Fruit fly (Drosophila melanogaster): ENCODE measurements around the gene Grip75.
A peak's percentile ranks its signal among the peaks of the same experiment; 100 is the strongest.

Grip75 gene

dm6 chr2L:10476879-10477278 lies 6.2 kb upstream of the Grip75 start, which contains the start of gene RluA-2:
RluA-2 (plus strand) TSS chr2L:10477073.
- no peak for TF ChIP-seq noc (tag; optimal IDR thresholded peaks at IDR 0.05)

- TF ChIP-seq noc (tag; optimal IDR thresholded peaks at IDR 0.05): no peak
These were observed 3.2 kb upstream of the Grip75 start for dm6 chr2L:10479859-10480258.

DNA sequence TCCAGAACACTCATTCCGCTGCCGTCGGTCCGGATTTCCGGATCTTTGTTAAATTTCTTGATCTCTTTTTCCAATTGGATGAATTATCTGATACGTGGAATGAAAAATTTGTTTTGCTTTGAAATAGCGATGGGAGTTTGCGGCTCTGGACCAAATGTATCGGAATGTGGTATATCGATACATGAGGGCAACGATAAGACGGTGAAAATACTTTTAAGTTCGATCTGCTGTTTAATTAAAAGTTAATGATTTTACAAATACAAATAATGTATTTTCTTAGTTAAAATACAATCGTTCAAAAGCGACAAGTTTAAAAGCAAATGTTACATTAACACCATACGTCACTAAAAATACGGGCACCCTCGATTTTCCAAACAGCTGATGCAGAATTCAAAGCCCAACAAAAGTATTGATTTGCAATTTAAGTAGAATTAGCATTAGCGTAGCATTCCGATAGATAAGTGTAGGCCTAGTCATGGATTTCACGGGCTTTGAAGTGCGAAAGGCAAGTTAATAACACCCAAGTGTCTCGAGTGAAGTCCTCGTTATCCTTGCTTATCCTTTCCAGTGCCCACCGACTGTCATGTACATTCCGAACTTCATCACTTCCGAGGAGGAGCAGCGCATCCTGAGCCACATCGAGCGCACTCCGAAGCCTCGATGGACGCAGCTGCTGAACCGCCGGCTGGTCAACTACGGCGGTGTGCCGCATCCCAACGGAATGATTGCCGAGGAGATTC lies 5.6 kb downstream of the Grip75 start, which contains the start of the genes Cog4 and CG6144:
Gene Cog4 (minus strand): TSS at position 139 of the 740 bp plus-strand sequence.
Gene CG6144 (plus strand): TSS at position 211 of the 740 bp plus-strand sequence.
- TF ChIP-seq noc (tag; optimal IDR thresholded peaks at IDR 0.05): no peak

DNA sequence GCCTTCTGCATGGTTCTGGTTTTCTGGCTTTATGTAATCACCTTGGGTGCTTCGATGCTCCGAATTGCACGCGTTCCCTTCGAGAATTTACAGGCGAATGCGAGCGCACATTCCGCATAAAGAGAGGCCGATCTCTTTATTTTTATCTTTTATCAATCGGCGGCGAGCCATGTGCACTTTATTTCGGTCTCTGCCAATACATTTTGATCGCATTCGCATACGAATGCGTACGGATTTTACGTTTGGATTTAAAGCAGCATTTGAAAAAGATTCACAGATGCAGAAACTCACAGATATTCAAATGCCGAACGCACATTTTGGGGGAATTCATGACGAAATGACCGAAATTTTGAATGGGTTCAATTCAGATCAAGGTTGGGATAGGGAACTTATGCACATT lies 8.3 kb downstream of the Grip75 start, which contains the start of gene CG13144:
Gene CG13144 (minus strand): TSS at position 101 of the 400 bp plus-strand sequence.
- TF ChIP-seq noc (tag; optimal IDR thresholded peaks at IDR 0.05): no peak

- no peak for TF ChIP-seq noc (tag; optimal IDR thresholded peaks at IDR 0.05)
These were observed 12.4 kb downstream of the Grip75 start for dm6 chr2L:10495495-10495894.

DNA sequence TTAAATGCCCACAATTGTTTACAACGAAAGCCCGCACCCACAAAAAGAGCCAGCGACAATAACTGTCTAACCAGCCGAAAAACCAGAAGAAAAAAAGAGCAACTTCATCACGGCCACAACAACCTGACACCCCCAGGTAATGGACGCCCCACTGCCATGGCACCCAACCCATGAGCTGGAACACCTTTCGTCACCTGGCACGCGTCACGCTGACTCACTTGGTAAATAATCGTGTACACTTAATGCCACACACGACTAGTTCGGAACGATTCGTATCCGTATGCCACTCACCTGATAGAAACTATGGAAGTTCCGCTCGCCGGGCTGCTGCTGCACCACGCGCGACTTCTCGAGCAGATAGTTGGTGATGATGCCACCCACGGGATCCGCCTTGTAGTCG lies 13.2 kb downstream of the Grip75 start:
- no peak for TF ChIP-seq noc (tag; optimal IDR thresholded peaks at IDR 0.05)

DNA sequence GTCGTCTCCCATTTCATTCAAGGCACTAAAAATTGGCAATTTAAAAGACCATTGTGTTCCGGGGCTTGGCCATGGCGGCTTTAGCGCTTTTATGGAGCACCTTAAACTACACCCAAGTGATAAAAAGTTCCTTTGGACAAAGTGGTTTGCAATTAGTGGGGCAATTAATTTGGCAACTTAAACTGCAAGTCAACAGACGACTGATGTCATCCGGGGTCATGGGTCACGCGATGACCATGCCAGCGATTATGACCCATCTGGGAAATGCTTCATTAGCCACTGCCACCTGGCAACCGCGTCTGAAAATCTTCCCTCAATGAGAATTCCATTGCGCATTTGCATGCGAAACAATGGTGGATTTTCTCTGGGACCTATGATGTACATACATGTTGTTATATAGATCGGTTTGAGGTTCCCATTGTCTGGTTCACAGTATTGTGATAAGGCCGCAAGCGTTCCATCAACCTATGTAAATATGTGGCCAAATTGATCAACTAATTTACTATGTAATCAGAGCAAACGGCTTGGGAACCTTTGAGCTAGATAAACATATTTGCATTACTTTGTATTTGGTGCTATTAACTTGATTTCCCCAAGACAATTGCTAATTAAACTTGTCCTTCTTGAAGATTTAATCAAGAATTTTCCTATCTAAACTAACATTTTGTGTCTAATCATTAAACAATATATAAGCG lies 14.2 kb downstream of the Grip75 start:
- no peak for TF ChIP-seq noc (tag; optimal IDR thresholded peaks at IDR 0.05)

- TF ChIP-seq noc (tag; optimal IDR thresholded peaks at IDR 0.05): no peak
These were observed 16.5 kb downstream of the Grip75 start for dm6 chr2L:10499608-10500007.

DNA sequence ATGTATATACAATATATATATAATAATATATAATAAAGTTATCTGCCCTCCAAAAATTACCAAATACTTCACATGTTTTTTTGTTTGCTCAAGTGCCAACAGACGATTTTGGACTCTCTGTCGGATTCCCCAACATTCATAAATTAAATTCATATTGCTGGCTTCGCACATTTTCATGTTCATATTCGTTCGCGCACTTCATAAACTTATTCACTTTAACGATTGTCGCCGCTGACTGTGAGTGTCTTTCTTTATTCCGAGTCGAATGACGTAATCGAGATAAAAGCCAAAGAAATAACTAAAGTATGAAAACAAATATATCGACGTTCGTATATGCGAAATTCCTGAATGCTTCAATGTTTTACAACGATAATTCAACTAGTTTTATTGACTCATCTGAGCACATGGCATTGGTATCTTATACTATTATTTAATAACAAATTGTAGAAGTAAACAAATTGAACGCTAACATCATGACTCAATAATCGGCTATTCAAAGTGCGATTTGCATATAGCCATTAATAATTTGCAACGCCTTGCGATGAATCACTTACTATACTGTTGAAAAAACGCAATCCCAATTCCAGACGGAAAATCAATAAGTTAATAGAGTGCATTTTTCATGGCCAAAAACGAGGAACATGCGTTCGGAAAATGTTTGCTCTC lies 17.3 kb downstream of the Grip75 start:
- no peak for TF ChIP-seq noc (tag; optimal IDR thresholded peaks at IDR 0.05)

DNA sequence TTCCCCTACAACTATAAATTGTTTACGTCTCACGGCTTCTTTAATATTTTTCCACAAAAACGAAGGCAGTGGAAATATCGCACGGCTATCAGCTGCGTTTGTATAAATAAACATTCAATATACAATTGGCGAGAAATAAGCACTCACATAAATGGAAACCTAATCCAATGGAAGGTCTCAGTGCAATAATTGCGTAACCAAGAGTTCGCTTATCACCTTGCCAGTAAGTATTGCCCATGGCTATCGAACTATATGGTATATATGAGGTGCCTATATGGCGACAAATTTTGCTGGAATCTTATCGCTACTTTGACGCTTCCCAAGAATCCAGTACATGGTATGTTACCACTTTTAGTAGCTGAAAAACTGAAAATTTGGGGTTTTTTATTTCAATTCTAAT lies 19.1 kb downstream of the Grip75 start:
- no peak for TF ChIP-seq noc (tag; optimal IDR thresholded peaks at IDR 0.05)

DNA sequence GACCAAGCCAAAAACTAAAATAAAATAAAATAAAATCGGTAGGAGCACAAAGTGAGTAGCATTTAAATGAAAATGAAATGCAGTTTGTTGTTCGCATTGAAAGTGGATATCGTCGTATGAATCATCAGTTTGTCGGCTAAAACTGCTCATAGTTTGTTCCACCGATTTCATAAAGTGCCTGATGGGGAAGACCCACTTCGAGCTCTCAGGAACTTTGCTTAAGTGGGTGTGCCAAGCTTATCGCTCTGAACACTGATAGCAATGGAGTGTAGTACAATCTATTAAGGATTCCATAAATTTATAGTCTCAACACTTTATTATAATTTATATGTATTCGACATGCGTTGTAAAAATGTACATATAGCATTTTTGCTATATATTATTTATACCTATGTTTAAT lies 19.8 kb downstream of the Grip75 start:
- peak; percentile 27 for TF ChIP-seq noc (tag; optimal IDR thresholded peaks at IDR 0.05)

dm6 chr2L:10503356-10503977 lies 20.4 kb downstream of the Grip75 start:
- no peak for TF ChIP-seq noc (tag; optimal IDR thresholded peaks at IDR 0.05)

- no peak for TF ChIP-seq noc (tag; optimal IDR thresholded peaks at IDR 0.05)
These were observed 21.8 kb downstream of the Grip75 start for dm6 chr2L:10504895-10505294.

DNA sequence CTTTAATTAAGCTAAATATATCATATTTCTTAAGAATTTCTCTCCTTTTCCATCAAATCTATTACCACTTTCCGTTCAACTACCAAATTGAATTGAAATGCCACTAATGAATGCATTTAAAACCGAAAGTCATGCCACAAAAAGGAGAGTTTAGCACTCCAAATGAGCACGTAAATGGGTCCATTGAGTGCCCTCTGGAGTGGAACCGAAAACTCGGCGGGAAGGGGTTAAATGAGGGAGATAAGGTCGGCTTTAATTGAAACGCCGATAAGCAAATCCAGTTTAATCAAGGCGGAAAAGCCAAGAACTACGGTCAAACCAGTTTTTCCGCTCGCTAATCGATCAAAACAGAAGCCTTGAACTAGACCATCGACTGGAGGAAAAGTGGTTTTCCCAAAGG lies 22.2 kb downstream of the Grip75 start:
- TF ChIP-seq noc (tag; optimal IDR thresholded peaks at IDR 0.05): no peak

- peak; percentile 30 for TF ChIP-seq noc (tag; optimal IDR thresholded peaks at IDR 0.05)
These were observed 23.6 kb downstream of the Grip75 start, which contains the start of the genes Myo31DF and CG6094 for dm6 chr2L:10506557-10507252. Myo31DF (minus strand) TSS chr2L:10506779. CG6094 (plus strand) TSS chr2L:10507081.

Measured in whole organism, larva.